Fruit fly (Drosophila melanogaster) whole organism, pupa: Measurements from ENCODE around the gene CG13627.

Source experiments
- CG10348 ChIP-seq: fragments of 200-800 bp; sonication (Bioruptor generic); IDR thresholded peaks from 2 replicates; pipeline ENCODE4 v1.3.6; 2022; ENCODE audit warnings: missing biosample characterization, missing genetic modification characterization
- CG12605 ChIP-seq: fragments of 200-800 bp; sonication (Bioruptor generic); IDR thresholded peaks from 2 replicates; pipeline ENCODE4 v1.3.6; 2022; ENCODE audit warnings: missing biosample characterization, missing genetic modification characterization
- CG13204 ChIP-seq: fragments of 200-800 bp; sonication (Bioruptor generic); optimal IDR thresholded peaks from 2 replicates; lab custom pipeline; 2018; ENCODE audit warnings: missing biosample characterization, mild to moderate bottlenecking, missing genetic modification characterization, moderate library complexity
- CG14655 ChIP-seq: fragments of 200-800 bp; sonication (Bioruptor generic); optimal IDR thresholded peaks from 3 replicates; lab custom pipeline; 2017; ENCODE audit warnings: mild to moderate bottlenecking, missing biosample characterization, missing genetic modification reagents, missing genetic modification characterization
- CG15710 ChIP-seq: fragments of 200-800 bp; sonication (Bioruptor generic); optimal IDR thresholded peaks from 2 replicates; lab custom pipeline; 2018; ENCODE audit warnings: missing biosample characterization, mild to moderate bottlenecking, missing genetic modification characterization, moderate library complexity
- CG17806 ChIP-seq: fragments of 200-800 bp; sonication (Bioruptor generic); optimal IDR thresholded peaks from 2 replicates; lab custom pipeline; 2018; ENCODE audit warnings: missing biosample characterization, mild to moderate bottlenecking, missing genetic modification characterization, moderate library complexity
- CG32121 ChIP-seq: fragments of 200-800 bp; sonication (Bioruptor generic); IDR thresholded peaks from 2 replicates; pipeline ENCODE4 v1.3.6; 2022; ENCODE audit warnings: missing biosample characterization, missing genetic modification characterization
- CG34367 ChIP-seq: fragments of 200-800 bp; sonication (Bioruptor generic); optimal IDR thresholded peaks from 2 replicates; lab custom pipeline; 2018; ENCODE audit warnings: missing biosample characterization, mild to moderate bottlenecking, missing genetic modification characterization
- CG4496 ChIP-seq: fragments of 200-800 bp; sonication (Bioruptor generic); IDR thresholded peaks from 3 replicates; pipeline ENCODE4 v1.3.6; 2022; ENCODE audit warnings: missing biosample characterization, missing genetic modification characterization
- CG8159 ChIP-seq: fragments of 200-800 bp; sonication (Bioruptor generic); optimal IDR thresholded peaks from 3 replicates; lab custom pipeline; 2018; ENCODE audit warnings: missing biosample characterization, mild to moderate bottlenecking, missing genetic modification characterization, moderate library complexity
- CG8301 ChIP-seq: fragments of 200-800 bp; sonication (Bioruptor generic); optimal IDR thresholded peaks from 2 replicates; lab custom pipeline; 2018; ENCODE audit warnings: missing biosample characterization, mild to moderate bottlenecking, missing genetic modification characterization
- CG9948 ChIP-seq: fragments of 200-800 bp; sonication (Bioruptor generic); optimal IDR thresholded peaks from 2 replicates; lab custom pipeline; 2018; ENCODE audit warnings: missing biosample characterization, mild to moderate bottlenecking, missing genetic modification characterization, moderate library complexity
- D1 ChIP-seq: fragments of 200-800 bp; sonication (Bioruptor generic); optimal IDR thresholded peaks from 2 replicates; lab custom pipeline; 2018; ENCODE audit warnings: missing biosample characterization, mild to moderate bottlenecking, missing genetic modification characterization, moderate library complexity
- EcR ChIP-seq: fragments of 200-800 bp; sonication (Bioruptor generic); optimal IDR thresholded peaks from 3 replicates; lab custom pipeline; 2019; ENCODE audit warnings: missing biosample characterization, missing genetic modification characterization, mild to moderate bottlenecking, moderate library complexity, missing genetic modification reagents
- Ets98B ChIP-seq: fragments of 200-800 bp; sonication (Bioruptor generic); IDR thresholded peaks from 2 replicates; pipeline ENCODE4 v1.3.6; 2022; ENCODE audit warnings: missing biosample characterization, missing genetic modification characterization
- Pif1A ChIP-seq: fragments of 200-800 bp; sonication (Bioruptor generic); optimal IDR thresholded peaks from 3 replicates; lab custom pipeline; 2016; ENCODE audit warnings: missing biosample characterization, missing genetic modification characterization
- Pif1B ChIP-seq: fragments of 200-800 bp; sonication (Bioruptor generic); optimal IDR thresholded peaks from 3 replicates; lab custom pipeline; 2016; ENCODE audit warnings: missing biosample characterization, missing genetic modification characterization
- Snoo ChIP-seq: fragments of 200-800 bp; sonication (Bioruptor generic); optimal IDR thresholded peaks from 3 replicates; lab custom pipeline; 2017; ENCODE audit warnings: missing biosample characterization, mild to moderate bottlenecking, missing genetic modification characterization, inconsistent platforms
- fd96Ca ChIP-seq: fragments of 200-800 bp; sonication (Bioruptor generic); IDR thresholded peaks from 3 replicates; pipeline ENCODE4 v1.3.6; 2022; ENCODE audit warnings: missing biosample characterization, missing genetic modification characterization
- gl ChIP-seq: fragments of 200-800 bp; sonication (Bioruptor generic); optimal IDR thresholded peaks from 2 replicates; lab custom pipeline; 2018; ENCODE audit warnings: missing biosample characterization, mild to moderate bottlenecking, missing genetic modification characterization
- rn ChIP-seq: fragments of 200-800 bp; sonication (Bioruptor generic); IDR thresholded peaks from 2 replicates; pipeline ENCODE4 v1.3.6; 2022; ENCODE audit warnings: missing biosample characterization, missing genetic modification characterization

CG13627 gene

dm6 chr3R:24712375-24712830 is at the start of gene CG13627, which contains the start of gene CG46316:
CG13627 (plus strand) TSS chr3R:24712780.
CG46316 (plus strand) TSS chr3R:24712780.
- TF ChIP-seq CG4496 (GFP tag; lab: Robert Waterston, UW) (no peak), Ets98B (GFP tag; lab: Robert Waterston, UW) (peak; percentile 57), CG10348 (GFP tag; lab: Robert Waterston, UW) (no peak), CG15710 (no peak), CG17806 (tag; lab: Kevin White, UChicago) (no peak), Pif1A (GFP tag; lab: Kevin White, UChicago) (no peak), CG12605 (no peak), CG13204 (no peak), CG8301 (no peak), D1 (no peak), rn (GFP tag; lab: Robert Waterston, UW) (no peak), EcR (GFP tag; lab: Kevin White, UChicago) (no peak), Snoo (tag; lab: Kevin White, UChicago) (no peak), CG34367 (tag; lab: Kevin White, UChicago) (no peak), CG14655 (GFP tag; lab: Kevin White, UChicago) (peak; percentile 32), CG32121 (peak; percentile 17; the same call in 1 of the 2 replicates), CG9948 (tag; lab: Kevin White, UChicago) (no peak), fd96Ca (GFP tag; lab: Robert Waterston, UW) (0 out of 3 replicates have a peak, but pooled peaks have one; percentile 11), Pif1B (GFP tag; lab: Kevin White, UChicago) (no peak), gl (tag; lab: Kevin White, UChicago) (no peak), CG8159 (tag; lab: Kevin White, UChicago) (no peak)

DNA sequence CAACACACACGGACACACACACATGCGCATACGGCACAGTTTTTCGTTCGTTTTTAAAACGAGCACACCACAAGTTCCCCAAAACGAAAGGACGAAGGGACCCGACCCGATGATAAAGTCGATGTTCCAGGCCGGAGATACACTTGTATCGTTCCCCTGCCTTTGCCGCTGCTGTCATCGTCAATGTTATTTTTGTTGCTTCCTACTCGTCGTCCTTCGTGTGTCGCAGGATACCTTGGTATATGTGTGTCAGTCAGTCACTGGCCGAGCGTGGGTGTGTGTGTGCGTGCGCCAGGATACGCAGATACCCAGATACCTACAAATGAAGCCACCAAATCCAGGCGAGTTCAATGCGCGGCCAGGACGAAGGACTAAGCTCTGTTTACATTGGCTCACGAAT is 49.5 kb upstream of the CG13627 start:
- TF ChIP-seq CG13204 (no peak), CG14655 (GFP tag; lab: Kevin White, UChicago) (no peak), CG9948 (tag; lab: Kevin White, UChicago) (no peak), CG10348 (GFP tag; lab: Robert Waterston, UW) (no peak), CG15710 (no peak), CG8159 (tag; lab: Kevin White, UChicago) (no peak), CG32121 (no peak)

dm6 chr3R:24667538-24668207 is 44.9 kb upstream of the CG13627 start:
- TF ChIP-seq Ets98B (GFP tag; lab: Robert Waterston, UW) (peak; percentile 26; the same call in 1 of the 2 replicates), Pif1B (GFP tag; lab: Kevin White, UChicago) (no peak), gl (tag; lab: Kevin White, UChicago) (no peak), CG17806 (tag; lab: Kevin White, UChicago) (no peak), CG8301 (no peak), D1 (no peak), CG10348 (GFP tag; lab: Robert Waterston, UW) (no peak), fd96Ca (GFP tag; lab: Robert Waterston, UW) (peak; percentile 15; the same call in 1 of the 3 replicates), rn (GFP tag; lab: Robert Waterston, UW) (no peak), CG8159 (tag; lab: Kevin White, UChicago) (no peak), CG12605 (no peak), CG13204 (no peak)
- TF ChIP-seq, all 21 proteins: peak for 2

DNA sequence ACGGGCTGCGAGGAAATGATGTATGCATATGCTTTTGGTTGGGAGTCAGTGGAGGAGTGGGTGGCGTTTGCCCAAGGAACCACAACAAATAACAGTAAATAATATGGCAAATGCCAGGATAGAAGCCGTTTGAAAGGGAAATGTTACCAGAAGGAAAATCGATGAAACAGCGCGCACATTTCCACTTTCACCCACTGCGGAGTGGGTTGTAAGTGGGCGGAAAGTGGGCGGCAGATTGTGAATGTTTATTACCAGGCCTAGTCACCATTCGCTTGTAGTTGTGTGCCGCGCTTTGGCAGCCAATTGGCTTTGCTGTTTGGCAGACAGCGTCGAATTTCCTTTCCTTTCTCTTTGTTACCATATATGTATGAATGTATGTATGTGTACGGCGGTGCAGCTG is 40.9 kb upstream of the CG13627 start:
- TF ChIP-seq CG8159 (tag; lab: Kevin White, UChicago) (no peak), Pif1A (GFP tag; lab: Kevin White, UChicago) (no peak), CG17806 (tag; lab: Kevin White, UChicago) (no peak), CG15710 (no peak), CG34367 (tag; lab: Kevin White, UChicago) (no peak), EcR (GFP tag; lab: Kevin White, UChicago) (no peak), gl (tag; lab: Kevin White, UChicago) (no peak)

DNA sequence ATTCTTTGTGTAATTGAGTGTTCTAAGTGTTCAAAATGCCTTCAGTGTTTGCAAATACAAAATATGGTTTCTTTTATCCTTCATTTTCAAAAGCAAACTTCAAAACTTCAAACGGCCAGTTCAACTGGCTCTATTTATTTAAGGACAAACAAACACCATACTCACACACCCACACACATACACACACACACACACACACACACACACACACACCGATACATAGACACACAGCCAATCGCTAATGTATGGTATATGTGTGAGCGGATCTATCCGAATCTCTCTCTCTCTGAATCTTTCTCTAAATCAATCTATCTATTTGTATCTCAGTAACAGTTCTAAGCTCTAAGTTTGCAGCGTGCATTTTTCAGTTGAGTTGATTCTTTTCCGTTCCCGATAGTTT is 19.7 kb upstream of the CG13627 start:
- TF ChIP-seq Pif1A (GFP tag; lab: Kevin White, UChicago) (no peak), CG13204 (no peak), CG34367 (tag; lab: Kevin White, UChicago) (no peak), CG14655 (GFP tag; lab: Kevin White, UChicago) (no peak), CG9948 (tag; lab: Kevin White, UChicago) (no peak), CG8301 (no peak), CG15710 (no peak), CG32121 (no peak), CG10348 (GFP tag; lab: Robert Waterston, UW) (no peak), fd96Ca (GFP tag; lab: Robert Waterston, UW) (no peak), Snoo (tag; lab: Kevin White, UChicago) (no peak), Pif1B (GFP tag; lab: Kevin White, UChicago) (no peak), D1 (no peak), CG4496 (GFP tag; lab: Robert Waterston, UW) (no peak), CG17806 (tag; lab: Kevin White, UChicago) (no peak), Ets98B (GFP tag; lab: Robert Waterston, UW) (no peak)
- TF ChIP-seq, all 21 proteins: peak for 0

dm6 chr3R:24699309-24699708 is 13.3 kb upstream of the CG13627 start:
- TF ChIP-seq D1, result no peak
- no peak for TF ChIP-seq Snoo (tag; lab: Kevin White, UChicago)
- no peak for TF ChIP-seq CG32121
- TF ChIP-seq rn (GFP tag; lab: Robert Waterston, UW), result no peak
- TF ChIP-seq Pif1B (GFP tag; lab: Kevin White, UChicago), result no peak
- TF ChIP-seq CG14655 (GFP tag; lab: Kevin White, UChicago), result no peak
- TF ChIP-seq CG17806 (tag; lab: Kevin White, UChicago), result no peak
- TF ChIP-seq CG10348 (GFP tag; lab: Robert Waterston, UW), result no peak
- TF ChIP-seq CG12605, result no peak
